Worm (Caenorhabditis elegans): Measurements from ENCODE around the gene lgc-1.

- TF ChIP-seq nhr-28 (tag; optimal IDR thresholded peaks at IDR 0.05), result no peak
- no peak for TF ChIP-seq nhr-76 (tag; optimal IDR thresholded peaks at IDR 0.05)
- no peak for TF ChIP-seq pha-4 (tag; optimal IDR thresholded peaks at IDR 0.05)
- TF ChIP-seq nhr-237 (tag; optimal IDR thresholded peaks at IDR 0.05), result no peak
- TF ChIP-seq elt-1 (tag; optimal IDR thresholded peaks at IDR 0.05; ENCODE audit: borderline replicate concordance, insufficient read depth), result no peak
- no peak for TF ChIP-seq snpc-4 (tag; optimal IDR thresholded peaks at IDR 0.05)
- no peak for TF ChIP-seq ztf-11 (tag; optimal IDR thresholded peaks at IDR 0.05)
- TF ChIP-seq elt-3 (tag; optimal IDR thresholded peaks at IDR 0.05), result no peak
- TF ChIP-seq nhr-12 (tag; optimal IDR thresholded peaks at IDR 0.05), result no peak
Observed at ce11 chrV:4187144-4187485, 52.3 kb downstream of the lgc-1 start, which contains the start of gene nhr-114.

All from whole organism, mixed stage, embryonic.